Worm (Caenorhabditis elegans) whole organism, young adult: ENCODE measurements around the gene slc-17.3.

Experiments
- F37B4.10 ChIP-seq: fragments of 200-800 bp; sonication (Bioruptor generic); IDR thresholded peaks from 2 replicates; pipeline ENCODE4 v1.3.6; 2022; ENCODE audit warnings: missing genetic modification characterization, missing compliant biosample characterization
- T26A5.8 ChIP-seq: sonication (generic microtip); optimal IDR thresholded peaks from 2 replicates; lab custom pipeline; 2016; ENCODE audit warnings: missing genetic modification characterization, missing compliant biosample characterization
- ama-1 ChIP-seq, 3 experiments: fragments of 150-350 bp in 1 of 3; sonication (generic microtip) in 2 of 3; optimal IDR thresholded peaks; 2 replicates each; lab custom pipeline; 2014 to 2018; ENCODE audit warnings: missing biosample characterization in 2 of 3, missing genetic modification characterization in 2 of 3, missing genetic modification reagents in 2 of 3
- attf-5 ChIP-seq: fragments of 200-800 bp; sonication (Bioruptor generic); optimal IDR thresholded peaks from 2 replicates; lab custom pipeline; 2018; ENCODE audit warnings: mild to moderate bottlenecking, missing genetic modification characterization, missing compliant biosample characterization
- die-1 ChIP-seq: sonication (generic microtip); optimal IDR thresholded peaks from 2 replicates; lab custom pipeline; 2016; ENCODE audit warnings: missing genotype, mild to moderate bottlenecking, missing genetic modification characterization, missing compliant biosample characterization
- egrh-3 ChIP-seq: fragments of 200-800 bp; sonication (Bioruptor generic); IDR thresholded peaks from 2 replicates; pipeline ENCODE4 v1.3.6; 2022; ENCODE audit warnings: missing genetic modification reagents, missing genetic modification characterization, missing compliant biosample characterization
- gei-17 ChIP-seq: fragments of 200-800 bp; sonication (Bioruptor generic); optimal IDR thresholded peaks from 2 replicates; lab custom pipeline; 2018; ENCODE audit warnings: mild to moderate bottlenecking, missing genetic modification characterization, missing compliant biosample characterization
- hlh-12 ChIP-seq: sonication (generic microtip); optimal IDR thresholded peaks from 2 replicates; lab custom pipeline; 2016; ENCODE audit warnings: missing genetic modification characterization, missing compliant biosample characterization
- madf-6 ChIP-seq: fragments of 200-800 bp; sonication (Bioruptor generic); IDR thresholded peaks from 2 replicates; pipeline ENCODE4 v1.3.6; 2022; ENCODE audit warnings: missing genetic modification reagents, missing genetic modification characterization, missing compliant biosample characterization
- pha-4 ChIP-seq: fragments of 150-350 bp; sonication (generic microtip); optimal IDR thresholded peaks from 2 replicates; lab custom pipeline; 2014; ENCODE audit warnings: missing biosample characterization, missing genetic modification reagents, missing genetic modification characterization
- unc-62 ChIP-seq: fragments of 150-350 bp; optimal IDR thresholded peaks from 2 replicates; lab custom pipeline; 2014; ENCODE audit warnings: missing biosample characterization, missing genetic modification reagents, missing genetic modification characterization

DNA sequence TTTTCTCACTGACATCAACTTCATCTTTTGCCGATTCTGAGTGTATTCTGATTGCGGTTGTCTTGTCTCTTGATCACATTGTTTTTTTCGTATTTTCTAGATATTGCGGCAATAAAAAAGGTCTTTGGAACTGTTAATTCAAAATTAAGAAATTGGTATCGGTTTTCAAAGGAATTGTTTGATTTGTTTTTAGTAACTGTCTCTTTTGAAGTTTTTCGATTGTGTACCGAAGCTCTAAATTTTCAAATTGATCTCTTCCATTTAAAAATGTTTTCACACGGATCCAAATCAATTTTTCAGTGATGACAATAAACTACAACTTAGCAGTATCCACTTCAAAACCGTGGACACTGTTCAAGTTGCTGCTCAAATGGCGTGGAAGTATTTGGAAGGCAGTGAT lies 35.6 kb upstream of the slc-17.3 start, which contains the start of gene best-24:
- TF ChIP-seq pha-4 (tag; lab: Kevin White, UChicago) = no peak
- TF ChIP-seq madf-6 (GFP tag; lab: Robert Waterston, UW) = no peak
- TF ChIP-seq hlh-12 (tag; lab: Kevin White, UChicago) = no peak
- TF ChIP-seq ama-1 (optimal IDR thresholded peaks at IDR 0.05; lab: Kevin White, UChicago) = no peak
- no peak for TF ChIP-seq ama-1 (GFP tag; optimal IDR thresholded peaks at IDR 0.05; lab: Kevin White, UChicago)
- TF ChIP-seq attf-5 = no peak
- no peak for TF ChIP-seq unc-62 (GFP tag; lab: Kevin White, UChicago)
- TF ChIP-seq T26A5.8 (tag; lab: Kevin White, UChicago) = no peak
- TF ChIP-seq F37B4.10 (GFP tag; lab: Robert Waterston, UW) = no peak
- TF ChIP-seq egrh-3 (GFP tag; lab: Robert Waterston, UW) = no peak
- no peak for TF ChIP-seq die-1
- TF ChIP-seq gei-17 = no peak
